Worm (Caenorhabditis elegans) whole organism, early embryonic: ENCODE measurements around the gene dyf-11.

Experiments used
- B0310.2 ChIP-seq: sonication (generic microtip); optimal IDR thresholded peaks from 2 replicates; lab custom pipeline; 2016; ENCODE audit warnings: mild to moderate bottlenecking, missing genetic modification characterization, missing compliant biosample characterization
- F13C5.2 ChIP-seq: sonication (generic microtip); optimal IDR thresholded peaks from 2 replicates; lab custom pipeline; 2017; ENCODE audit warnings: mild to moderate bottlenecking, missing genetic modification characterization, inconsistent platforms, missing compliant biosample characterization
- ama-1 ChIP-seq: fragments of 150-350 bp; optimal IDR thresholded peaks from 2 replicates; lab custom pipeline; 2014
- ceh-13 ChIP-seq: fragments of 200-800 bp; sonication (Bioruptor generic); optimal IDR thresholded peaks from 2 replicates; lab custom pipeline; 2018; ENCODE audit warnings: mild to moderate bottlenecking, missing genetic modification characterization, missing compliant biosample characterization
- ets-7 ChIP-seq: sonication (generic microtip); optimal IDR thresholded peaks from 2 replicates; lab custom pipeline; 2016; ENCODE audit warnings: missing genotype, missing genetic modification characterization, missing compliant biosample characterization
- flt-1 ChIP-seq: fragments of 200-800 bp; sonication (Bioruptor generic); IDR thresholded peaks from 2 replicates; pipeline ENCODE4 v1.3.6; 2022; ENCODE audit warnings: missing genetic modification characterization, missing compliant biosample characterization
- hmg-4 ChIP-seq: fragments of 200-800 bp; sonication (Bioruptor generic); optimal IDR thresholded peaks from 2 replicates; lab custom pipeline; 2018; ENCODE audit warnings: mild to moderate bottlenecking, missing genetic modification characterization, missing compliant biosample characterization
- hnd-1 ChIP-seq: sonication (generic microtip); optimal IDR thresholded peaks from 2 replicates; lab custom pipeline; 2016; ENCODE audit warnings: missing genetic modification characterization, missing compliant biosample characterization
- pes-1 ChIP-seq: fragments of 200-800 bp; sonication (Bioruptor generic); IDR thresholded peaks from 2 replicates; pipeline ENCODE4 v1.3.6; 2022; ENCODE audit warnings: missing genetic modification reagents, missing genetic modification characterization, missing compliant biosample characterization
- sea-1 ChIP-seq: fragments of 200-800 bp; sonication (Bioruptor generic); conservative IDR thresholded peaks from 2 replicates; pipeline ENCODE4 v1.3.6; 2022; ENCODE audit warnings: missing genetic modification characterization, missing compliant biosample characterization
- tbx-11 ChIP-seq: fragments of 200-800 bp; sonication (Bioruptor generic); IDR thresholded peaks from 2 replicates; pipeline ENCODE4 v1.3.6; 2022; ENCODE audit warnings: missing genetic modification characterization, missing compliant biosample characterization
- tbx-37 ChIP-seq: fragments of 200-800 bp; sonication (Bioruptor generic); conservative IDR thresholded peaks from 2 replicates; pipeline ENCODE4 v1.3.6; 2022; ENCODE audit warnings: missing genetic modification reagents, missing genetic modification characterization, missing compliant biosample characterization
- tra-4 ChIP-seq: sonication (generic microtip); optimal IDR thresholded peaks from 2 replicates; lab custom pipeline; 2017; ENCODE audit warnings: missing genetic modification characterization, missing compliant biosample characterization

ce11 chrX:772184-772583, 8.6 kb downstream of the dyf-11 start, which contains the start of gene T04G9.4:
- TF ChIP-seq ama-1 = no peak
- no peak for TF ChIP-seq tbx-11 (GFP tag; lab: Robert Waterston, UW)
- TF ChIP-seq F13C5.2 (tag; lab: Kevin White, UChicago) = no peak
- TF ChIP-seq hmg-4 (GFP tag; lab: Kevin White, UChicago) = no peak
- TF ChIP-seq pes-1 (GFP tag; lab: Robert Waterston, UW) = no peak
- no peak for TF ChIP-seq ets-7 (tag; lab: Kevin White, UChicago)
- TF ChIP-seq flt-1 (GFP tag; lab: Robert Waterston, UW) = no peak
- no peak for TF ChIP-seq ceh-13 (GFP tag; lab: Kevin White, UChicago)
- no peak for TF ChIP-seq sea-1 (GFP tag; lab: Robert Waterston, UW)
- no peak for TF ChIP-seq tra-4 (tag; lab: Kevin White, UChicago)
- no peak for TF ChIP-seq B0310.2 (tag; lab: Kevin White, UChicago)
- TF ChIP-seq hnd-1 (tag; lab: Kevin White, UChicago) = no peak
- no peak for TF ChIP-seq tbx-37
